Fruit fly (Drosophila melanogaster): Measurements from ENCODE around the gene CG6026.

CG6026 gene

DNA sequence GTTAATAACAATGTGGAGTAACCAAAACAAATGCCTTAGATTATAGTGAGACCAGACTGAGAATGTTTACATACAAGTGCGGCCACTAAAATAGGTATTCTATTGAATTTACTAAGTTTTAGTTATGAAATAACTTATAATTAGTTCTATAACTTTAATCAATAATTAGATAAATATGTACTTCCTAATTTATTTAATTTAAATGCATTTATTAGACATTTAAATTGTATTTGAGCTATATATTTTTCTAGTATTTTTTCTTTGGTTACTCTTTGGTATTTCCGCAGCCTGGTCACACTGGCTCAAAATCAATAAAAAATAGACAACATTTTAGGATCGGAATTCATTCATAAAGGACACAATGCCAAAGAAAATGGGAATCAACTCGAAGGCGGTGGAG is 2.1 kb upstream of the CG6026 start, which contains the start of the genes Prp18 and CG6013 (continued):
- TF ChIP-seq PHDP (tag; optimal IDR thresholded peaks at IDR 0.05) (peak; percentile 78), esg (GFP tag; conservative IDR thresholded peaks at IDR 0.05) (no peak), CG2712 (tag; optimal IDR thresholded peaks at IDR 0.05) (peak; percentile 85), CG31224 (GFP tag; IDR thresholded peaks at IDR 0.05) (no peak), CG6765 (GFP tag; optimal IDR thresholded peaks at IDR 0.05) (no peak), CG17385 (GFP tag; optimal IDR thresholded peaks at IDR 0.05) (peak; percentile 28), pnt (GFP tag; optimal IDR thresholded peaks at IDR 0.05) (no peak), fd102C (GFP tag; optimal IDR thresholded peaks at IDR 0.05) (no peak), CG14710 (tag; optimal IDR thresholded peaks at IDR 0.05) (peak; percentile 83), CG1603 (tag; optimal IDR thresholded peaks at IDR 0.05) (no peak), CG4282 (GFP tag; optimal IDR thresholded peaks at IDR 0.05) (no peak), tx (GFP tag; optimal IDR thresholded peaks at IDR 0.05) (no peak), CG3407 (GFP tag; optimal IDR thresholded peaks at IDR 0.05) (no peak), ash1 (GFP tag; optimal IDR thresholded peaks at IDR 0.05) (no peak), CrebB (tag; optimal IDR thresholded peaks at IDR 0.05) (no peak), bigmax (GFP tag; optimal IDR thresholded peaks at IDR 0.05) (no peak), Hsf (GFP tag; optimal IDR thresholded peaks at IDR 0.05) (no peak), CG12219 (GFP tag; optimal IDR thresholded peaks at IDR 0.05) (no peak), Atf6 (GFP tag; IDR thresholded peaks at IDR 0.05) (no peak), Six4 (GFP tag; optimal IDR thresholded peaks at IDR 0.05) (peak; percentile 25), CkIIα-i1 (GFP tag; IDR thresholded peaks at IDR 0.05) (no peak), CG12391 (tag; optimal IDR thresholded peaks at IDR 0.05) (peak; percentile 85), CG32767 (GFP tag; IDR thresholded peaks at IDR 0.05) (no peak), cad (GFP tag; optimal IDR thresholded peaks at IDR 0.05) (no peak), CG3163 (GFP tag; optimal IDR thresholded peaks at IDR 0.05) (no peak), sima (GFP tag; optimal IDR thresholded peaks at IDR 0.05) (no peak), gro (GFP tag; optimal IDR thresholded peaks at IDR 0.05) (no peak), HLH4C (GFP tag; IDR thresholded peaks at IDR 0.05; ENCODE audit: partially characterized antibody) (no peak), D (optimal IDR thresholded peaks at IDR 0.05) (no peak), D (GFP tag; optimal IDR thresholded peaks at IDR 0.05) (peak; percentile 7), Nf-YA (GFP tag; IDR thresholded peaks at IDR 0.05) (no peak), Mad (GFP tag; optimal IDR thresholded peaks at IDR 0.05) (no peak), fru (optimal IDR thresholded peaks at IDR 0.05) (no peak), CG17612 (GFP tag; IDR thresholded peaks at IDR 0.05) (no peak), CG34422 (GFP tag; IDR thresholded peaks at IDR 0.05) (no peak), tap (tag; optimal IDR thresholded peaks at IDR 0.05) (peak; percentile 60), Awh (GFP tag; IDR thresholded peaks at IDR 0.05) (no peak), Dek (tag; optimal IDR thresholded peaks at IDR 0.05) (peak; percentile 64), CG10209 (GFP tag; optimal IDR thresholded peaks at IDR 0.05) (peak; percentile 21), Sox102F (GFP tag; optimal IDR thresholded peaks at IDR 0.05) (peak; percentile 69), jigr1 (GFP tag; IDR thresholded peaks at IDR 0.05) (no peak), aop (GFP tag; IDR thresholded peaks at IDR 0.05) (no peak), repo (GFP tag; optimal IDR thresholded peaks at IDR 0.05) (no peak), vnd (GFP tag; IDR thresholded peaks at IDR 0.05; ENCODE audit: partially characterized antibody) (no peak), CG5245 (GFP tag; optimal IDR thresholded peaks at IDR 0.05) (peak; percentile 4), ssp (GFP tag; IDR thresholded peaks at IDR 0.05) (no peak), dmrt11E (tag; optimal IDR thresholded peaks at IDR 0.05) (peak; percentile 69), CG18599 (GFP tag; optimal IDR thresholded peaks at IDR 0.05) (peak; percentile 54), Oaz (GFP tag; IDR thresholded peaks at IDR 0.05) (no peak), CG15269 (tag; optimal IDR thresholded peaks at IDR 0.05) (peak; percentile 65), Rfx (GFP tag; IDR thresholded peaks at IDR 0.05) (no peak), so (GFP tag; IDR thresholded peaks at IDR 0.05) (no peak), fd3F (GFP tag; optimal IDR thresholded peaks at IDR 0.05) (peak; percentile 63)
